Fruit fly (Drosophila melanogaster) S2 (cell line): ENCODE results near the gene CG5390.

Experiments used
- CG8478 ChIP-seq: fragments of >200 bp; optimal IDR thresholded peaks from 2 replicates; lab custom pipeline; 2018
- CTCF ChIP-seq, 2 experiments: fragments of >200 bp; optimal IDR thresholded peaks; 2 replicates each; lab custom pipeline; 2018

dm6 chr2L:10315888-10316287 is 9.5 kb upstream of the CG5390 start:
- TF ChIP-seq CTCF (optimal IDR thresholded peaks at IDR 0.05; lab: Kevin White, UChicago) (no peak), CG8478 (lab: Kevin White, UChicago) (no peak)
